Fruit fly (Drosophila melanogaster): ENCODE measurements around the gene CG3857.

Gene CG3857

DNA sequence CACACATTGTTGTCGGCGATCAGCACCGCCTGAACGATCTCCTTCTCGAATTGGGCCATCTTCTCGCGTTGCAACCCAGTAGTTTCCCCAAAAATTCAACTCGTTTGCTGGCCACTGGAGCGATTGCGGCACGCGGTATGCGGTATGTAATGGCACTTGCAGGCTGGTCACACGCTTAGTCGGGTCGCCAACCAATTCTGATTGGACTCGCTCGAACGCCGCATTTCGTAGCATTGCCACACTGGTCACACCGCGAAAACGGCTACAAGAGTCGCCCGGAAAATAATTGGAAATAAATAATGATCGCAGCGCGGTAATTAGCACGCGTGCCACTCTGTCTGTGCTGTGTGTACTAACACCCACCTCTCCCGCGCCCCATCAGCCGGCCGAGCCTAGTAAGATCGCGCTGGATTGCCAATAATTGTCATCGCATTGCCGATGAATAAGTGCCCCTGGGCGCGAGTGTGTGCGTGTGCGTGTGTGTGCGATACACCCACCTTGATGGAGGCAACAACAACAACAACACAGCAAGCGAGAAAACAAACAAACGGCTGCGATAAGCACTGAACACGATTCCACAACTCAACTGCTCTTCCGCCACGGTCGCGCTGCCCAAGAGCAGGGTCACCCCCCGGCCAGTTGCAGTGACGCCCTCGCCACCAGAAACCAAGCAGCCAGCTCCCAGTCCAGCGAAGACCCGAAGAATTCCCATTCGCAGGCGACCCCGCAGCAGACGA, 16.9 kb downstream of the CG3857 start, which contains the start of the genes eIF2Bepsilon and Ocrl (continued):
- TF ChIP-seq p53 (GFP tag; optimal IDR thresholded peaks at IDR 0.05), result peak; percentile 6
- peak; percentile 39 for TF ChIP-seq nmo (GFP tag; optimal IDR thresholded peaks at IDR 0.05)
- TF ChIP-seq CG12155 (GFP tag; optimal IDR thresholded peaks at IDR 0.05), result peak; percentile 78
- TF ChIP-seq pan (optimal IDR thresholded peaks at IDR 0.05), result no peak
- TF ChIP-seq pan (GFP tag; optimal IDR thresholded peaks at IDR 0.05 in 1 of 2, IDR thresholded peaks at IDR 0.05 in 1 of 2), result no peak
- TF ChIP-seq ssp (GFP tag; IDR thresholded peaks at IDR 0.05), result no peak
- peak; percentile 49 for TF ChIP-seq Ets97D (GFP tag; optimal IDR thresholded peaks at IDR 0.05)
- TF ChIP-seq CG17912 (GFP tag; optimal IDR thresholded peaks at IDR 0.05), result no peak
- no peak for TF ChIP-seq gsb (GFP tag; IDR thresholded peaks at IDR 0.05)
- no peak for TF ChIP-seq CG11723 (GFP tag; optimal IDR thresholded peaks at IDR 0.05)
- peak; percentile 33 for TF ChIP-seq mirr (GFP tag; optimal IDR thresholded peaks at IDR 0.05)
- TF ChIP-seq CG5245 (GFP tag; optimal IDR thresholded peaks at IDR 0.05), result no peak
- TF ChIP-seq CHES-1-like (GFP tag; optimal IDR thresholded peaks at IDR 0.05), result peak; percentile 34
- no peak for TF ChIP-seq dmrt11E (tag; optimal IDR thresholded peaks at IDR 0.05)
- TF ChIP-seq CG18262 (tag; optimal IDR thresholded peaks at IDR 0.05), result no peak
- peak; percentile 28 for TF ChIP-seq CG10543 (GFP tag; optimal IDR thresholded peaks at IDR 0.05)
- TF ChIP-seq CG4617 (GFP tag; optimal IDR thresholded peaks at IDR 0.05; ENCODE audit: borderline replicate concordance), result peak; percentile 92
- TF ChIP-seq emc (GFP tag; optimal IDR thresholded peaks at IDR 0.05), result no peak
- no peak for TF ChIP-seq Tbp (GFP tag; optimal IDR thresholded peaks at IDR 0.05)
- peak; percentile 94 for TF ChIP-seq MBD-R2 (GFP tag; IDR thresholded peaks at IDR 0.05)
- no peak for TF ChIP-seq Aef1 (GFP tag; IDR thresholded peaks at IDR 0.05)
- TF ChIP-seq CG2129 (GFP tag; IDR thresholded peaks at IDR 0.05; ENCODE audit: partially characterized antibody), result no peak
- no peak for TF ChIP-seq CG13296 (GFP tag; optimal IDR thresholded peaks at IDR 0.05)
- no peak for TF ChIP-seq CG2678 (tag; optimal IDR thresholded peaks at IDR 0.05)
- no peak for TF ChIP-seq Usf (GFP tag; optimal IDR thresholded peaks at IDR 0.05)
- peak; percentile 88 for TF ChIP-seq MESR4 (GFP tag; optimal IDR thresholded peaks at IDR 0.05)
- TF ChIP-seq ara (GFP tag; IDR thresholded peaks at IDR 0.05), result no peak
- TF ChIP-seq onecut (GFP tag; IDR thresholded peaks at IDR 0.05), result no peak
- no peak for TF ChIP-seq Dfd (GFP tag; optimal IDR thresholded peaks at IDR 0.05)
- TF ChIP-seq gfzf (GFP tag; optimal IDR thresholded peaks at IDR 0.05), result peak; percentile 99
- peak; percentile 93 for TF ChIP-seq CG4360 (GFP tag; IDR thresholded peaks at IDR 0.05)
- TF ChIP-seq CG34422 (GFP tag; IDR thresholded peaks at IDR 0.05), result peak; percentile 48; the same call in 1 of the 3 replicates
- no peak for TF ChIP-seq pnt (GFP tag; optimal IDR thresholded peaks at IDR 0.05)
- TF ChIP-seq kay (GFP tag; optimal IDR thresholded peaks at IDR 0.05), result peak; percentile 27
- peak; percentile 46; the same call in 1 of the 2 replicates for TF ChIP-seq E2f2 (GFP tag; IDR thresholded peaks at IDR 0.05)
- TF ChIP-seq CG12071 (GFP tag; optimal IDR thresholded peaks at IDR 0.05), result no peak
- no peak for TF ChIP-seq Adf1 (GFP tag; IDR thresholded peaks at IDR 0.05)
- peak; percentile 4 for TF ChIP-seq Spps (tag; optimal IDR thresholded peaks at IDR 0.05)
- TF ChIP-seq fd96Cb (tag; optimal IDR thresholded peaks at IDR 0.05), result no peak
- TF ChIP-seq CG17829 (tag; optimal IDR thresholded peaks at IDR 0.05), result peak; percentile 25
- TF ChIP-seq chn (GFP tag; optimal IDR thresholded peaks at IDR 0.05), result no peak
- TF ChIP-seq unc-4 (GFP tag; IDR thresholded peaks at IDR 0.05; ENCODE audit: partially characterized antibody), result 0 out of 2 replicates have a peak, but pooled peaks have one; percentile 20
- TF ChIP-seq tio (GFP tag; optimal IDR thresholded peaks at IDR 0.05), result no peak
- no peak for TF ChIP-seq shn (GFP tag; optimal IDR thresholded peaks at IDR 0.05)
- TF ChIP-seq Pdp1 (GFP tag; optimal IDR thresholded peaks at IDR 0.05), result peak in 1 of 2 experiments; percentile 55
- peak; percentile 49 for TF ChIP-seq nerfin-1 (tag; optimal IDR thresholded peaks at IDR 0.05)
- no peak for TF ChIP-seq Lim3 (GFP tag; IDR thresholded peaks at IDR 0.05)
- TF ChIP-seq Neu2 (GFP tag; optimal IDR thresholded peaks at IDR 0.05; ENCODE audit: borderline replicate concordance), result peak; percentile 78
- peak; percentile 93 for TF ChIP-seq Elba2 (GFP tag; optimal IDR thresholded peaks at IDR 0.05)
- no peak for TF ChIP-seq Hr78 (GFP tag; optimal IDR thresholded peaks at IDR 0.05)

Data from whole organism, embryonic.